Fruit fly (Drosophila melanogaster) whole organism, adult: Measurements from ENCODE around the gene nmd.

Source experiments
- CG14711 ChIP-seq: fragments of 200-800 bp; sonication (Bioruptor generic); optimal IDR thresholded peaks from 2 replicates; lab custom pipeline; 2018; ENCODE audit warnings: missing biosample characterization, mild to moderate bottlenecking, missing genetic modification characterization, moderate library complexity
- bab1 ChIP-seq: fragments of 200-800 bp; sonication (Bioruptor generic); optimal IDR thresholded peaks from 3 replicates; lab custom pipeline; 2019; ENCODE audit warnings: missing biosample characterization, mild to moderate bottlenecking, missing genetic modification characterization, moderate library complexity
- ovo ChIP-seq: fragments of 200-800 bp; sonication (Bioruptor generic); optimal IDR thresholded peaks from 2 replicates; lab custom pipeline; 2016; ENCODE audit warnings: missing biosample characterization, missing genetic modification characterization

DNA sequence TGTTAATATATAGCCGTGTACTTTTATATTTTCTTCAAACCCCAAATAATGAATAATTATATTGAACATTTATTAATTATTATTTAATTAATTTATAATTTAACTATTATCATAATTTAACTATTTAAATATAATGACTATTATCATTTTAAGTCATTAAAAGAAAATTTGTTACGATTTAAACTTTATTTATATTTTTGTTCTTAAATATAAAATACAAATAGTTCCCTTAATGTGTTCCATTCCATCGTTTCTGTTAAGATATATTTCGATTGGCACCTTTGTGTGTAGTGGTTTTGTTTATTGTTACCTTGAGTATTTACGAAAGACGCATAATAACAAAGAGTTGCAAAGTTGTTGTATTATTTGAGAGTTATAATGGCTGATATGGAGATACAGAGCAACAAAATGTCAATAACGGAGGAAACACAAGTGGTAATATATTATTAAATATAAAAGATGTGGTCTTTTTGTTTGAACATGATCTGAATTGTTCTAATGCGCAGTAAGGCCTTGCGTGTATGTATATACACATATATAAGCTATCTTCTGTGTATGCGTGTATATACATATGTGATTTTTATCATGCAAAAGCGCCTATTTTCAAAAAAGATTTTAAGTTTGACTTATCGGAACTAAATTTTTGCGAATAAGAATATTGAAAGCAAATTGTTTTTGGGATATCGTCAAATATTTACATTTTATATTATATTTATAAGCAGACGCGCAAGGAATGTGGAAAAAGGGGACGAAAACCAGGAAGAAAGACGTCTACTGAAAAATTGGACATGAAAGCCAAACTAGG, 39.7 kb downstream of the nmd start, which contains the start of gene REPTOR-BP:
- peak; percentile 20 for TF ChIP-seq CG14711
- TF ChIP-seq ovo (GFP tag; lab: Kevin White, UChicago) = no peak
- TF ChIP-seq bab1 (GFP tag; lab: Kevin White, UChicago) = peak; percentile 46
